Worm (Caenorhabditis elegans) whole organism, late embryonic: ENCODE results near the gene cyp-13A10.

Experiments
- C08G9.2 ChIP-seq: sonication (generic microtip); optimal IDR thresholded peaks from 2 replicates; lab custom pipeline; 2016; ENCODE audit warnings: mild to moderate bottlenecking, missing genetic modification characterization, moderate library complexity, missing compliant biosample characterization
- F13H6.1 ChIP-seq: sonication (generic microtip); optimal IDR thresholded peaks from 2 replicates; lab custom pipeline; 2016; ENCODE audit warnings: missing genetic modification characterization, missing compliant biosample characterization
- K09A11.1 ChIP-seq: sonication (generic microtip); optimal IDR thresholded peaks from 2 replicates; lab custom pipeline; 2017; ENCODE audit warnings: antibody characterized with exemption, mild to moderate bottlenecking, missing genetic modification characterization, missing compliant biosample characterization; ENCODE audit not compliant: insufficient read depth
- Y22D7AL.16 ChIP-seq: sonication (generic microtip); optimal IDR thresholded peaks from 2 replicates; lab custom pipeline; 2016; ENCODE audit warnings: missing genetic modification characterization, missing compliant biosample characterization
- ahr-1 ChIP-seq: sonication (generic microtip); optimal IDR thresholded peaks from 2 replicates; lab custom pipeline; 2016; ENCODE audit warnings: missing genetic modification characterization, missing compliant biosample characterization
- ceh-14 ChIP-seq: sonication (generic microtip); optimal IDR thresholded peaks from 2 replicates; lab custom pipeline; 2016; ENCODE audit warnings: missing genotype, missing genetic modification characterization, missing compliant biosample characterization
- ceh-18 ChIP-seq: sonication (generic microtip); optimal IDR thresholded peaks from 2 replicates; lab custom pipeline; 2016; ENCODE audit warnings: missing genetic modification characterization, missing compliant biosample characterization
- ceh-2 ChIP-seq: sonication (generic microtip); optimal IDR thresholded peaks from 2 replicates; lab custom pipeline; 2016; ENCODE audit warnings: missing genotype, missing genetic modification characterization, missing compliant biosample characterization
- ceh-24 ChIP-seq: sonication (generic microtip); optimal IDR thresholded peaks from 2 replicates; lab custom pipeline; 2016; ENCODE audit warnings: mild to moderate bottlenecking, missing genetic modification characterization, missing compliant biosample characterization
- ceh-30 ChIP-seq: fragments of 150-350 bp; optimal IDR thresholded peaks from 2 replicates; lab custom pipeline; 2014; ENCODE audit warnings: missing biosample characterization, missing genetic modification characterization
- ceh-31 ChIP-seq: sonication (generic microtip); optimal IDR thresholded peaks from 2 replicates; lab custom pipeline; 2016; ENCODE audit warnings: missing genetic modification characterization, missing compliant biosample characterization
- ceh-34 ChIP-seq: sonication (generic microtip); optimal IDR thresholded peaks from 2 replicates; lab custom pipeline; 2016; ENCODE audit warnings: mild to moderate bottlenecking, missing genetic modification characterization, missing compliant biosample characterization
- ceh-48 ChIP-seq: sonication (generic microtip); optimal IDR thresholded peaks from 2 replicates; lab custom pipeline; 2016; ENCODE audit warnings: missing genetic modification characterization, inconsistent platforms, missing compliant biosample characterization
- ceh-6 ChIP-seq: fragments of 200-800 bp; sonication (Bioruptor generic); optimal IDR thresholded peaks from 2 replicates; lab custom pipeline; 2018; ENCODE audit warnings: mild to moderate bottlenecking, missing genetic modification characterization, missing compliant biosample characterization
- che-1 ChIP-seq: sonication (generic microtip); optimal IDR thresholded peaks from 2 replicates; lab custom pipeline; 2016; ENCODE audit warnings: mild to moderate bottlenecking, missing genetic modification characterization, missing compliant biosample characterization
- dmd-4 ChIP-seq: sonication (generic microtip); optimal IDR thresholded peaks from 2 replicates; lab custom pipeline; 2016; ENCODE audit warnings: borderline replicate concordance, missing genetic modification characterization, missing compliant biosample characterization
- dve-1 ChIP-seq: sonication (generic microtip); optimal IDR thresholded peaks from 2 replicates; lab custom pipeline; 2017; ENCODE audit warnings: antibody characterized with exemption, mild to moderate bottlenecking, missing genetic modification characterization, missing compliant biosample characterization
- elt-2 ChIP-seq: sonication (generic microtip); optimal IDR thresholded peaks from 2 replicates; lab custom pipeline; 2016; ENCODE audit warnings: missing genetic modification reagents, missing genetic modification characterization, missing compliant biosample characterization
- ets-4 ChIP-seq: sonication (generic microtip); optimal IDR thresholded peaks from 2 replicates; lab custom pipeline; 2016; ENCODE audit warnings: missing genetic modification characterization, missing compliant biosample characterization
- fkh-10 ChIP-seq: fragments of 150-350 bp; optimal IDR thresholded peaks from 2 replicates; lab custom pipeline; 2014; ENCODE audit warnings: missing biosample characterization, missing genetic modification reagents, missing genetic modification characterization
- fkh-6 ChIP-seq: sonication (generic microtip); optimal IDR thresholded peaks from 2 replicates; lab custom pipeline; 2016; ENCODE audit warnings: missing genetic modification characterization, missing compliant biosample characterization
- hlh-15 ChIP-seq: sonication (generic microtip); optimal IDR thresholded peaks from 2 replicates; lab custom pipeline; 2016; ENCODE audit warnings: missing genetic modification characterization, missing compliant biosample characterization
- hlh-30 ChIP-seq: sonication (generic microtip); optimal IDR thresholded peaks from 2 replicates; lab custom pipeline; 2017; ENCODE audit warnings: antibody characterized with exemption, missing genetic modification characterization, missing compliant biosample characterization; ENCODE audit not compliant: insufficient read depth
- hlh-6 ChIP-seq: sonication (generic microtip); optimal IDR thresholded peaks from 2 replicates; lab custom pipeline; 2016; ENCODE audit warnings: missing genotype, missing genetic modification characterization, missing compliant biosample characterization
- hlh-8 ChIP-seq: sonication (generic microtip); optimal IDR thresholded peaks from 2 replicates; lab custom pipeline; 2016; ENCODE audit warnings: missing genotype, missing genetic modification characterization, missing compliant biosample characterization
- lim-6 ChIP-seq: sonication (generic microtip); optimal IDR thresholded peaks from 2 replicates; lab custom pipeline; 2016; ENCODE audit warnings: missing genetic modification characterization, missing compliant biosample characterization
- mec-3 ChIP-seq: sonication (generic microtip); optimal IDR thresholded peaks from 2 replicates; lab custom pipeline; 2016; ENCODE audit warnings: borderline replicate concordance, missing genetic modification characterization, missing compliant biosample characterization
- nfya-1 ChIP-seq: sonication (generic microtip); optimal IDR thresholded peaks from 2 replicates; lab custom pipeline; 2017; ENCODE audit warnings: missing genetic modification characterization, mild to moderate bottlenecking, missing compliant biosample characterization, antibody characterized with exemption, moderate library complexity
- nhr-11 ChIP-seq: fragments of 150-350 bp; optimal IDR thresholded peaks from 2 replicates; lab custom pipeline; 2014; ENCODE audit warnings: missing biosample characterization, missing genetic modification characterization
- odd-2 ChIP-seq: sonication (generic microtip); optimal IDR thresholded peaks from 2 replicates; lab custom pipeline; 2017; ENCODE audit warnings: antibody characterized with exemption, mild to moderate bottlenecking, missing genetic modification characterization, missing compliant biosample characterization
- pha-2 ChIP-seq: sonication (generic microtip); optimal IDR thresholded peaks from 2 replicates; lab custom pipeline; 2017; ENCODE audit warnings: mild to moderate bottlenecking, missing genetic modification characterization, missing compliant biosample characterization
- pros-1 ChIP-seq: fragments of 150-350 bp; optimal IDR thresholded peaks from 2 replicates; lab custom pipeline; 2014; ENCODE audit warnings: missing biosample characterization, missing genetic modification reagents, missing genetic modification characterization
- ref-2 ChIP-seq: sonication (generic microtip); optimal IDR thresholded peaks from 2 replicates; lab custom pipeline; 2016; ENCODE audit warnings: missing genetic modification characterization, missing compliant biosample characterization
- rnt-1 ChIP-seq: sonication (generic microtip); optimal IDR thresholded peaks from 2 replicates; lab custom pipeline; 2016; ENCODE audit warnings: missing genetic modification characterization, missing compliant biosample characterization
- sdc-2 ChIP-seq: sonication (generic microtip); optimal IDR thresholded peaks from 2 replicates; lab custom pipeline; 2016; ENCODE audit warnings: missing genotype, missing genetic modification characterization, missing compliant biosample characterization
- sox-2 ChIP-seq: fragments of 200-800 bp; sonication (Bioruptor generic); IDR thresholded peaks from 2 replicates; pipeline ENCODE4 v1.3.6; 2022; ENCODE audit warnings: missing genetic modification reagents, missing genetic modification characterization, missing compliant biosample characterization
- syd-9 ChIP-seq: sonication (generic microtip); optimal IDR thresholded peaks from 2 replicates; lab custom pipeline; 2016; ENCODE audit warnings: mild to moderate bottlenecking, missing genetic modification characterization, moderate library complexity, missing compliant biosample characterization
- tbx-2 ChIP-seq: sonication (generic microtip); optimal IDR thresholded peaks from 2 replicates; lab custom pipeline; 2016; ENCODE audit warnings: missing genetic modification characterization, missing compliant biosample characterization
- unc-42 ChIP-seq: sonication (generic microtip); optimal IDR thresholded peaks from 2 replicates; lab custom pipeline; 2016; ENCODE audit warnings: missing genotype, missing genetic modification characterization, missing compliant biosample characterization
- unc-55 ChIP-seq: sonication (generic microtip); optimal IDR thresholded peaks from 2 replicates; lab custom pipeline; 2017; ENCODE audit warnings: missing biosample characterization, missing genetic modification reagents, missing genetic modification characterization
- unc-86 ChIP-seq: sonication (generic microtip); optimal IDR thresholded peaks from 2 replicates; lab custom pipeline; 2016; ENCODE audit warnings: missing genetic modification characterization, missing compliant biosample characterization
- zip-5 ChIP-seq: sonication (generic microtip); optimal IDR thresholded peaks from 2 replicates; lab custom pipeline; 2016; ENCODE audit warnings: missing genetic modification characterization, missing compliant biosample characterization
- ztf-16 ChIP-seq: sonication (generic microtip); optimal IDR thresholded peaks from 2 replicates; lab custom pipeline; 2017; ENCODE audit warnings: missing genetic modification characterization, missing compliant biosample characterization

cyp-13A10 gene

DNA sequence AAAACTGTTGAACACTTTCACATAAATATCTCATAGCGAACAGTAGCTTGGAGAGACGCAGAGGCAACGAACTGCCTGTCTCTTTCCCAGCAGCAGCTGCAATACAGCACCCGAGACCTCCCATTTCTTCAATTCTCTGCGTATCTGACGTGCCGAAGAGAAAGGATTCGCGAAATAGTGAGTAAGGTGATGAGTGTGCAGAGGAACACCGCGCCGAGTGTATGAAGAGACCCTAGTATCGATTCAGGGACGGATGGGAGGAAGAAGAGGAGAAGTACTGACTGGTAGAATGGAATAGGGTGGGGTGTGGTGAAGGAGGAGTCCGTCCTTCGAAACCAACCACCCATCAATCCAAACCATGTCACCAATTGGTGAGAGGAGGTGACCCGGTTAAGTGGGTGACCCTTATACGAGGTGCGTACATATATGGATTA is 16.5 kb downstream of the cyp-13A10 start:
- TF ChIP-seq ceh-18 (peak; percentile 56), dmd-4 (peak; percentile 58), fkh-6 (no peak), ref-2 (tag; lab: Kevin White, UChicago) (peak; percentile 72), hlh-30 (tag; lab: Kevin White, UChicago) (peak; percentile 85), pha-2 (peak; percentile 3), ceh-48 (tag; lab: Kevin White, UChicago) (peak; percentile 80), hlh-15 (tag; lab: Kevin White, UChicago) (no peak), ceh-30 (tag; lab: Kevin White, UChicago) (peak; percentile 58), syd-9 (tag; lab: Kevin White, UChicago) (peak; percentile 46), C08G9.2 (tag; lab: Kevin White, UChicago) (peak; percentile 47), ceh-34 (tag; lab: Kevin White, UChicago) (peak; percentile 76), ztf-16 (tag; lab: Kevin White, UChicago) (no peak), unc-55 (peak; percentile 77), ceh-6 (GFP tag; lab: Kevin White, UChicago) (peak; percentile 37), che-1 (no peak), ceh-31 (tag; lab: Kevin White, UChicago) (peak; percentile 87), F13H6.1 (tag; lab: Kevin White, UChicago) (no peak), ets-4 (tag; lab: Kevin White, UChicago) (peak; percentile 18), K09A11.1 (peak; percentile 31), unc-42 (tag; lab: Kevin White, UChicago) (peak; percentile 19), zip-5 (no peak), nhr-11 (tag; lab: Kevin White, UChicago) (no peak), pros-1 (tag; lab: Kevin White, UChicago) (peak; percentile 78), rnt-1 (tag; lab: Kevin White, UChicago) (peak; percentile 59), ceh-14 (peak; percentile 47), dve-1 (tag; lab: Kevin White, UChicago) (peak; percentile 32), nfya-1 (peak; percentile 89), ceh-24 (no peak), Y22D7AL.16 (no peak), ahr-1 (no peak), odd-2 (tag; lab: Kevin White, UChicago) (no peak), sdc-2 (tag; lab: Kevin White, UChicago) (peak; percentile 13), ceh-2 (peak; percentile 45), hlh-6 (tag; lab: Kevin White, UChicago) (peak; percentile 40), tbx-2 (tag; lab: Kevin White, UChicago) (peak; percentile 66)

DNA sequence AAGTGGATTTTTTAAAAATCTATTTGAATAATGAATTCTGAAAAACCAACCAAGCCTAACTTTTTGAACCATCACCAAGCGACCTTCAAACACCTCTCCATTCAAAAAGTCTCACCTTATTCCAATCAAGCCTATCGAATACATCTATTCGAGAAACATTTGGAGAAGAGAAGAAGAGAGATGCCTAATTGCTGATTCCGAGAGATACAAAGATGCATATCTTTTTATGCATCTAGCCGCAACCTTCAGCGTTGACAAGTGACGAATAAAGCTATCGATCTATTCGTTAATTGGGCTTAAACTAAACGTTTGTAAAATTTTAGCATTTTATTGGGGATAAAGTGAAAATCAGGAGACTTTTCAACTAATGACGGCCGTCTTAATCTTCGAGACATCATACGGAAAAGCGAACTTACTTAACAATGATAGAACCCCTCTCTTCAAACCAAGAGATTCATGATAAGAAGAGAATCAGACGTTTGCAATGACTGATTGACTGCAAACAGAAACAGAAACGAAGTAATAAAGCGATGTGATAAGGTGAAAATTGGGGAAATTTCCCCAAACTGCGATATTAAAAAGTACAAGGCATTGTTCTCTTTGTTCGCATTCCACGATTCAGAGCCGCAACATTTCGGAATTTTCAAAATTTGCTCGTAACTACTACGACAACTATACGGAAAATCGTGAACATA is 17.6 kb downstream of the cyp-13A10 start:
- TF ChIP-seq elt-2 = peak; percentile 46
- TF ChIP-seq mec-3 (tag; lab: Kevin White, UChicago) = no peak
- TF ChIP-seq rnt-1 (tag; lab: Kevin White, UChicago) = peak; percentile 77
- TF ChIP-seq unc-55 = peak; percentile 39

DNA sequence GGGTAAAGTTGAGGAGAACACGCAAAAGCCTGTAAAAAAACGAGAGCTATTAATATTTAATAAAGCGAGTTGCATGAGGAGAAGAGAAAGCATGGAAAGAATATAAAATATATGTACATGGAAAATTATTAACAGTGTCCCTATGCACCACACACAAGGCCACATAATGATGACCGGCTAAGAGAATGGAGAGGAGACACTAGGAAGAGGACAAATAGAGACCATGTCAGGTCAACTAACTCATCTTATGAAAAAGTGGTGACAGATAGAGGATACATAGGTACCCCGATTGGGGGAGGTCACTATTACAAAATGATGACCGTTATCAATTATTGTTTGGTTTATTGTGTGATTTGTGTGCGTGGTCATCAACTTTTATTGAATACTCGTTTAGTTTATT is 18.2 kb downstream of the cyp-13A10 start, which contains the start of gene fzr-1:
Gene fzr-1 (minus strand): TSS at position 29 of the 400 bp plus-strand sequence.
- no peak for TF ChIP-seq che-1
- peak; percentile 16 for TF ChIP-seq elt-2

DNA sequence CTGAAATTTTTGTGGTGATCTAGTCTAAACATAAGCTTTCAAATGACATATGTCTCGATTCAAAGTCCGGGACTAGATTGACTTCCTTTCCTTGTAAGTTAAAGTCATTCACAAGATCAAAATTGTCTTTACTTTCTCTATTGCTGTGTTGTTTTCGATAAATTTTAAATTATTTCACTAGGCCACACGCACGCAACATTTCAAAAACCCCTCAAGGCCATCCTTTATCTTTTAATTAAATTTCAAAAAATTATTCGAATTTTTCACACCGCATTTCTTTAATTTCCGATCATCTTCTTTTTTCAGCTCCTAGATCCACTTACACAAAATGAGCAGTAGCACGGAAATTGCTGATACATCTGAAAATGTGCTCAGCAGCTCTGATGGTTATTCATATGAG is 26.4 kb downstream of the cyp-13A10 start, which contains the start of gene ZK1307.7:
Gene ZK1307.7 (plus strand): TSS at position 301 of the 400 bp plus-strand sequence.
- no peak for TF ChIP-seq fkh-6
- TF ChIP-seq lim-6 (tag; lab: Kevin White, UChicago) = no peak
- no peak for TF ChIP-seq unc-86
- no peak for TF ChIP-seq hlh-8 (tag; lab: Kevin White, UChicago)
- no peak for TF ChIP-seq Y22D7AL.16
- TF ChIP-seq fkh-10 (GFP tag; lab: Kevin White, UChicago) = no peak
- TF ChIP-seq sox-2 (GFP tag; lab: Robert Waterston, UW) = no peak
